Fruit fly (Drosophila melanogaster): Measurements from ENCODE around the gene CG12071.

The CG12071 gene

DNA sequence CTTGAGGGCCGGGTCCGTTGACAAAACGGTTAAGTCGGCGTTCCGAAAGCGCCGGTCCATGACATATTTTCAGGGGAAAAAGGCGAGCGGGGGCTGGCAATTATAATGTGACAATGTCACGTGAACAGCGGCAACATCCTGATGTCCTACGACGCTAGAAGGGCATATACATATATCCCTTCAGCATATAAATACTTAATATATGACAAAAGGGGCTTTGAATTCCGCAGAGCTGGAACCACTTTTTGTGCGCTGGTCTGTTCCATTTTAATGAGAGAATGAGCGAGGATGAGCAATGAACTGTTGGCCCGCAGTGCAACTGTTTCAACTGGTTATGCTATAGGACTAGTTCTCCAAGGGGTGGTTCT, 20.3 kb downstream of the CG12071 start (continued):
- TF ChIP-seq Med (GFP tag): peak; percentile 46
- TF ChIP-seq Ets65A (GFP tag): no peak
- peak; percentile 29 for TF ChIP-seq oc (tag; optimal IDR thresholded peaks at IDR 0.05)
- TF ChIP-seq CG6791 (GFP tag; IDR thresholded peaks at IDR 0.05; ENCODE audit: partially characterized antibody): no peak
- no peak for TF ChIP-seq B-H2 (GFP tag; optimal IDR thresholded peaks at IDR 0.05)
- TF ChIP-seq CG6654 (GFP tag; optimal IDR thresholded peaks at IDR 0.05): no peak
- TF ChIP-seq CG9437 (GFP tag; optimal IDR thresholded peaks at IDR 0.05): no peak
- TF ChIP-seq otp (GFP tag; IDR thresholded peaks at IDR 0.05): no peak
- TF ChIP-seq onecut (GFP tag; IDR thresholded peaks at IDR 0.05): 0 out of 2 replicates have a peak, but pooled peaks have one; percentile 3
- no peak for TF ChIP-seq CG18011 (GFP tag; optimal IDR thresholded peaks at IDR 0.05)
- TF ChIP-seq CG15011 (GFP tag; optimal IDR thresholded peaks at IDR 0.05): no peak
- no peak for TF ChIP-seq HLH54F (GFP tag; optimal IDR thresholded peaks at IDR 0.05)
- no peak for TF ChIP-seq Fer2 (tag; optimal IDR thresholded peaks at IDR 0.05)
- TF ChIP-seq jigr1 (GFP tag; IDR thresholded peaks at IDR 0.05): no peak
- TF ChIP-seq Nf-YB (GFP tag; optimal IDR thresholded peaks at IDR 0.05): peak; percentile 37
- TF ChIP-seq pros (GFP tag; optimal IDR thresholded peaks at IDR 0.05): peak; percentile 19
- TF ChIP-seq row (GFP tag; IDR thresholded peaks at IDR 0.05): 0 out of 3 replicates have a peak, but pooled peaks have one; percentile 18
- 0 out of 4 replicates have a peak, but pooled peaks have one; percentile 13 for TF ChIP-seq chinmo (GFP tag; IDR thresholded peaks at IDR 0.05; ENCODE audit: partially characterized antibody)
- TF ChIP-seq HLH3B (GFP tag; IDR thresholded peaks at IDR 0.05): no peak
- no peak for TF ChIP-seq CkIIα-i1 (GFP tag; IDR thresholded peaks at IDR 0.05)
- TF ChIP-seq gsb-n (tag; optimal IDR thresholded peaks at IDR 0.05): no peak
- no peak for TF ChIP-seq Drgx (GFP tag; IDR thresholded peaks at IDR 0.05)

DNA sequence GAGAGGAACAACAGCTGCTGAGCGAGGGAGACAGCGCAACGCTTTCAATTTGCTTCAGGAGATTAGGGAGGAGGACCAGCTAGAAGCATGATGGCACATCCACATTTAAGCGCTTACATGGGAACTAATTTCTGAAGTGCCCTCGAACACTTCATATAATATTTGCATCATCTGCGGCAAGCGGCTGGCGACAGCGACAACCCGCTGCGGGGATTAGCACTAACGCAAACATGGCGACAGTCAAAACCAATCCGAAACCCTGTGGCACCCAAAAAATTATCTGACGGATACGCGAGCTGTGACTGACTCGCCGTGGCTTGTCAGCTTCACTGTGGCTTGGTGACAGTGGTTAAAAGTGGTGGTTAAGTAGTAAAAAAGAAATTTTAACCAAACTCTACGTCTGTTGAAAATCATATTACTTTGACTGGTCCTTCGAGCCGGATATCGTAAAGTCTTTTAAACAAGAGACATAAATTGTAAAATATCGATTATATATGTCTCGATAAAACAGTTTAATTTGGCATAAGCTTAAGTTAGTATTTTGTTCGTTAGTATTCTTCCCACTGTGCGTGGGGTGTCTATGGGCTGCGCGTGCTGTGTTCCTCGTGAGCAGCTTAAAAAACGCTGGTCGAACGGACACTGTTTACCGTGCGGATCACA, 20.8 kb downstream of the CG12071 start:
- TF ChIP-seq pnt (GFP tag; optimal IDR thresholded peaks at IDR 0.05): no peak
- TF ChIP-seq jumu (GFP tag; optimal IDR thresholded peaks at IDR 0.05): peak; percentile 9
- no peak for TF ChIP-seq Gsc (GFP tag; IDR thresholded peaks at IDR 0.05)
- TF ChIP-seq unpg (GFP tag; optimal IDR thresholded peaks at IDR 0.05): no peak
- TF ChIP-seq Adf1 (GFP tag; IDR thresholded peaks at IDR 0.05): no peak
- peak; percentile 77 for TF ChIP-seq Ets65A (GFP tag)
- TF ChIP-seq CG30403 (GFP tag; optimal IDR thresholded peaks at IDR 0.05): peak; percentile 16
- TF ChIP-seq Hand (GFP tag; optimal IDR thresholded peaks at IDR 0.05): no peak
- TF ChIP-seq CG10267 (tag; optimal IDR thresholded peaks at IDR 0.05): peak; percentile 25
- no peak for TF ChIP-seq CG12744 (GFP tag; optimal IDR thresholded peaks at IDR 0.05)
- peak; percentile 25 for TF ChIP-seq CG9727 (GFP tag; optimal IDR thresholded peaks at IDR 0.05)
- TF ChIP-seq CG10979 (tag; optimal IDR thresholded peaks at IDR 0.05): peak; percentile 54
- TF ChIP-seq bigmax (GFP tag; optimal IDR thresholded peaks at IDR 0.05): no peak
- TF ChIP-seq CG2712 (tag; optimal IDR thresholded peaks at IDR 0.05): peak; percentile 28
- 0 out of 3 replicates have a peak, but pooled peaks have one; percentile 21 for TF ChIP-seq tgo (GFP tag; IDR thresholded peaks at IDR 0.05)
- no peak for TF ChIP-seq MBD-R2 (GFP tag; IDR thresholded peaks at IDR 0.05)
- peak; percentile 42 for TF ChIP-seq dmrt99B (tag; optimal IDR thresholded peaks at IDR 0.05)
- TF ChIP-seq Ptx1 (GFP tag; IDR thresholded peaks at IDR 0.05): no peak
- TF ChIP-seq CG10431 (GFP tag; optimal IDR thresholded peaks at IDR 0.05): peak; percentile 65
- TF ChIP-seq Blimp-1 (GFP tag; optimal IDR thresholded peaks at IDR 0.05): peak; percentile 9
- peak; percentile 40 for TF ChIP-seq CG7556 (GFP tag; optimal IDR thresholded peaks at IDR 0.05)
- no peak for TF ChIP-seq wdn (GFP tag; IDR thresholded peaks at IDR 0.05)
- no peak for TF ChIP-seq CG7963 (GFP tag; IDR thresholded peaks at IDR 0.05; ENCODE audit: partially characterized antibody)
- no peak for TF ChIP-seq wek (GFP tag; optimal IDR thresholded peaks at IDR 0.05)
- peak; percentile 45 for TF ChIP-seq gem (tag; optimal IDR thresholded peaks at IDR 0.05)
- no peak for TF ChIP-seq CG4617 (GFP tag; optimal IDR thresholded peaks at IDR 0.05; ENCODE audit: borderline replicate concordance)
- TF ChIP-seq CG18599 (GFP tag; optimal IDR thresholded peaks at IDR 0.05): peak; percentile 43
- TF ChIP-seq Vsx1 (GFP tag; optimal IDR thresholded peaks at IDR 0.05): no peak
- peak; percentile 77 for TF ChIP-seq CG15479 (GFP tag; optimal IDR thresholded peaks at IDR 0.05)
